Fruit fly (Drosophila melanogaster): ENCODE results near the gene Thor.

Gene Thor

dm6 chr2L:3477057-3477755 is 1.0 kb upstream of the Thor start (continued):
- TF ChIP-seq CG1529 (GFP tag; optimal IDR thresholded peaks at IDR 0.05) (no peak), CG18764 (GFP tag; optimal IDR thresholded peaks at IDR 0.05) (no peak), CG31388 (GFP tag; optimal IDR thresholded peaks at IDR 0.05) (no peak), nom (GFP tag; optimal IDR thresholded peaks at IDR 0.05) (no peak), kni (GFP tag; optimal IDR thresholded peaks at IDR 0.05) (no peak), tio (GFP tag; optimal IDR thresholded peaks at IDR 0.05) (peak; percentile 57), Ptx1 (GFP tag; IDR thresholded peaks at IDR 0.05) (peak; percentile 45), dmrt11E (tag; optimal IDR thresholded peaks at IDR 0.05) (no peak), CG7963 (GFP tag; IDR thresholded peaks at IDR 0.05; ENCODE audit: partially characterized antibody) (no peak), CG6683 (GFP tag; optimal IDR thresholded peaks at IDR 0.05) (no peak), Dbx (GFP tag; IDR thresholded peaks at IDR 0.05) (no peak), CG6254 (GFP tag; optimal IDR thresholded peaks at IDR 0.05) (no peak), E2f1 (GFP tag; IDR thresholded peaks at IDR 0.05) (no peak), CG9437 (GFP tag; optimal IDR thresholded peaks at IDR 0.05) (peak; percentile 48), pnt (GFP tag; optimal IDR thresholded peaks at IDR 0.05) (peak; percentile 5), Sox100B (GFP tag; optimal IDR thresholded peaks at IDR 0.05) (peak; percentile 48), CG12299 (tag; optimal IDR thresholded peaks at IDR 0.05) (no peak), Doc2 (GFP tag; IDR thresholded peaks at IDR 0.05) (no peak), tll (GFP tag; optimal IDR thresholded peaks at IDR 0.05) (no peak), jing (GFP tag; optimal IDR thresholded peaks at IDR 0.05) (no peak), CG2678 (tag; optimal IDR thresholded peaks at IDR 0.05) (peak; percentile 58), Six4 (GFP tag; optimal IDR thresholded peaks at IDR 0.05) (peak; percentile 24), maf-S (GFP tag; optimal IDR thresholded peaks at IDR 0.05) (peak; percentile 47), CG17186 (GFP tag; optimal IDR thresholded peaks at IDR 0.05) (no peak), CG1603 (tag; optimal IDR thresholded peaks at IDR 0.05) (peak; percentile 18), emc (GFP tag; optimal IDR thresholded peaks at IDR 0.05) (no peak), Awh (GFP tag; IDR thresholded peaks at IDR 0.05) (no peak), Antp (GFP tag; optimal IDR thresholded peaks at IDR 0.05) (no peak), klu (GFP tag; IDR thresholded peaks at IDR 0.05) (no peak), row (GFP tag; IDR thresholded peaks at IDR 0.05) (peak; percentile 76), CG6272 (GFP tag; IDR thresholded peaks at IDR 0.05) (no peak), CG1792 (GFP tag; optimal IDR thresholded peaks at IDR 0.05) (peak; percentile 29), Hr78 (GFP tag; optimal IDR thresholded peaks at IDR 0.05) (no peak), Ssrp (tag; optimal IDR thresholded peaks at IDR 0.05) (peak; percentile 33), gsb-n (tag; optimal IDR thresholded peaks at IDR 0.05) (no peak), fru (optimal IDR thresholded peaks at IDR 0.05) (no peak), CG11093 (GFP tag; IDR thresholded peaks at IDR 0.05) (no peak), CG2199 (GFP tag; IDR thresholded peaks at IDR 0.05) (no peak), crc (GFP tag; optimal IDR thresholded peaks at IDR 0.05) (no peak), CG8765 (GFP tag; IDR thresholded peaks at IDR 0.05) (no peak), sima (GFP tag; optimal IDR thresholded peaks at IDR 0.05) (no peak), CG4617 (GFP tag; optimal IDR thresholded peaks at IDR 0.05; ENCODE audit: borderline replicate concordance) (no peak), CG13424 (tag; optimal IDR thresholded peaks at IDR 0.05) (peak; percentile 48), Lhr (GFP tag; optimal IDR thresholded peaks at IDR 0.05) (no peak), H2.0 (GFP tag; IDR thresholded peaks at IDR 0.05) (peak; percentile 14; the same call in 1 of the 2 replicates), CG4854 (GFP tag; optimal IDR thresholded peaks at IDR 0.05) (peak; percentile 29), h (optimal IDR thresholded peaks at IDR 0.05) (no peak), Xbp1 (GFP tag; optimal IDR thresholded peaks at IDR 0.05) (peak; percentile 32), CG8924 (tag; optimal IDR thresholded peaks at IDR 0.05) (no peak), gt (GFP tag; IDR thresholded peaks at IDR 0.05) (no peak), gsb (GFP tag; IDR thresholded peaks at IDR 0.05) (no peak)
